Worm (Caenorhabditis elegans): ENCODE data around the gene lin-22.

The lin-22 gene

DNA sequence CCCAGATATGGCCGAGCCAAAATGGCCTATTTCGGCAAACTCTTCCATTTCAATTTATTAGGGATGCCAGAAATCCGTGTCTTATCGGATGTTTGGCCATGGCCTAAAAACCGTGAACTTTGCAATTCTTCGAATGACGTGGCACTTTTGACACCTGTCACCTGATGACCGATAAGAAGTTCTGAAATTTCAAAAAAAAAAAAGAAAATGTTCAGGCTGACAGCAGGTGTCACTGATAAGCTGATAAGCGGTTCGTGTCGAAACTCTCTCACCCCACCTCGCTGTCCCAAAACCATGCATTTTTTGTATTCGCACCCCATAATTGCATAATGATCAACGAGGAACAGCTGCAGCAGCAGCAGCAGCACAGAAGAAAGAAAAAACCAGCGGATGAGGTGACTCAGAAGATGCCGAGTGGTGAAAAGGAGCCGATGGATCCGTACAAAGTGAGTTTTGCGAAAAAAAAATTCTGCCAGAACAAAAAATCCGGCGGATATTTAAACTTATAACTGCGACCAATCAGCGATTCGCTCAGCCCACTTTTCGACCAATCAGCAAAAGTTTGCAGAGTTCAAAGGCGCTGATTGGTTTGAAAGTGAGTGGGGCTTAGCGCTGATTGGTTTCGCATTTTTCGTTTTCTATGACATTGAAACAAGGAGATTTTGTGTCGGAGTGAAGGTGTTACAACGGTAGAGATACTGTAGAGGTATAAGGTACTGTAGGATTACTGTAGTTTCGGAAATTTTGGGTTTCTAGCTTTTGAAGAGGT is 7.0 kb upstream of the lin-22 start, which contains the start of the genes Y54G2A.28 and vrp-1:
TSS of gene Y54G2A.28 (minus strand) at position 48 of the 769 bp plus-strand sequence.
TSS of gene vrp-1 (plus strand) at position 214 of the 769 bp plus-strand sequence.
- TF ChIP-seq dao-5 (tag; optimal IDR thresholded peaks at IDR 0.05) (no peak), him-1 (tag; optimal IDR thresholded peaks at IDR 0.05) (no peak), W03F9.2 (tag; optimal IDR thresholded peaks at IDR 0.05) (no peak)

DNA sequence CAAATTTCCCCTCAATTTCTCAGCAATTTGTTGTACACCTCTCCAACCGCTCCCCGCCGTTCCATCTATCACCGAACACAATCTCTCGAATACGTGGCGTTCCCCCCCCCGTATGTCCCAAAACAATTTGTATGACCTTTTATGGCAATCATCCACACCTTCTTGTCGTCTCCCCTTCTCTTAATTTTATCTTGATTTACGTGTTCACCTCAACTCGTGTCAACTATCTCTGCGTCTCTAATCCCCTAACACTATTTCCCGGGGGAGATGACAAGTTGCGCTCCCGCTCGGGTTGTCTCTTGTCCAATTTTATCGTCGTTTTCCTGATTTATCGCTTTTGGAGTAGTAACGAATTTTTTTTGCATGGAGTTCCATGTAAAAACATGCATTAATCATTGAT is 4.9 kb upstream of the lin-22 start:
- TF ChIP-seq him-1 (tag; optimal IDR thresholded peaks at IDR 0.05) (no peak), W03F9.2 (tag; optimal IDR thresholded peaks at IDR 0.05) (no peak), dao-5 (tag; optimal IDR thresholded peaks at IDR 0.05) (no peak)

DNA sequence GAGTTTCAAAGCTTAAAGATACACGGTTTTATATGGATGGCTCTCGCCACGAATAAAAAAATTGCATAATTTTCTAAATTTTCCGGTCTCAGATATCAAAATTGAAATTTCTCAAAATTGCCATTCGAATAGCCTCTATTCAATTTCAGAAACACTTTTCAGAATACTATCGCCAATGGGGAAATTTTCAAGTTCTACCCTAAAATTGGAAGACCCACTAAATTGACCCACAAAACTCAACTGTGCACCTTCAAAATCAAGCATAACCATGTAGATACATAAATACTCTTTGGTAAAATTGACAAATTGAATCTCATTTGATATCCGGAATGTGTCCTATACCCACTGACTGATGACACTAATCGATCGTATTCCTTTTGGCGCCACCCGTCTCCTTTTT is 3.3 kb upstream of the lin-22 start:
- TF ChIP-seq dao-5 (tag; optimal IDR thresholded peaks at IDR 0.05) = no peak
- no peak for TF ChIP-seq W03F9.2 (tag; optimal IDR thresholded peaks at IDR 0.05)
- no peak for TF ChIP-seq him-1 (tag; optimal IDR thresholded peaks at IDR 0.05)

DNA sequence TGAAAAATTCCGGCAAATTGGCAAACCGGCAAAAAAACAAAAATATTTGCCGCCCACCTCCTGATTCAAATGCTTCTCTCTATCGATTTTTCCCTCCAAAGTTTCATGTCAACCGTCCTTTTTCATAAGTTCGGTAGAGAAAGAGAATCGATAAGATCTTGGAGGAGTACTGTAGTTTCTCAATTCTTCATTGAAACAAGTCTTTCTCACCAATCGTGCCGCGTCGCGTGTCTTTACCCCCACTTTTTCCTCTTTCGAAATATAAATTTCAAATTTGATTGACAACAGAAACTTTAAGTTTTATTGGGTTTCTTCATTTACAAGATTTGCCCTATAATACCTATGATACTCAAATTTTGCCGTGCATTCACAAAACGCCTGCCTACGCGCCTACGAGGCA is 950 bp upstream of the lin-22 start:
- TF ChIP-seq W03F9.2 (tag; optimal IDR thresholded peaks at IDR 0.05) = no peak
- TF ChIP-seq him-1 (tag; optimal IDR thresholded peaks at IDR 0.05) = no peak
- no peak for TF ChIP-seq dao-5 (tag; optimal IDR thresholded peaks at IDR 0.05)

DNA sequence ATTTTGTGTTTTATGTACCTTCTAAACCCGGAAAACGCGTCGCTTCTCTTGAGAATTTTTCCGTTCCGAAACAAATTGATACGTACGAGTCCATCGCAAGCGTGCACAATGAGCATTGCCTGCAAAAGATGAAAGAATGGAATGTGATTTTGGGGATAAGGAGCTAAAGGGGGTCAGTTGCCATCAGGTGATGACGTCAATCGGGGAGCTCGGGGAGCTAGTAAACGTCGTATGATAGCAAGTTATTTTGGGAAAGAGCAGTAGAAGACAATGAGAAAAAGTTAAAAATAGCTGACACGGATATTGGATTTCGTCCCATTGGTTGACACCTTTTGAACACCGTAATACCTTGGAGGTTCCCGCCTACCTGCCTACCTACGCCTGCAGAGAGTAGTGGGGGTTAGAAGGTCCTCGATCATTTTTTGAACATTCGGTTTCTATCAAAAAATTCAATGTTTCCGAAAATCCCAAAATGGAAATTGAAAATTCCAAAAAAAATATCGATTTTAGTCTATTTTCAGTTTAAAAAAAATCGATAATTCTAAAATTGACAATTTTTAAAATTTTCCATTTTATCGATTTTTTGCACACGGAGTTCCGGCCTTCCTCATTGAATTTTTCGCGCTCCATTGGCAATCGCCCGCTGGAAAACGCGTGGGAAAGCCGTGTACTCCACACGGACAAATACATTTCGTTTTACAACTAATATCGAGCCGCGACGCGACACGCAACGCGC is 6.5 kb downstream of the lin-22 start:
- TF ChIP-seq W03F9.2 (tag; optimal IDR thresholded peaks at IDR 0.05) (no peak), dao-5 (tag; optimal IDR thresholded peaks at IDR 0.05) (no peak), him-1 (tag; optimal IDR thresholded peaks at IDR 0.05) (no peak)

DNA sequence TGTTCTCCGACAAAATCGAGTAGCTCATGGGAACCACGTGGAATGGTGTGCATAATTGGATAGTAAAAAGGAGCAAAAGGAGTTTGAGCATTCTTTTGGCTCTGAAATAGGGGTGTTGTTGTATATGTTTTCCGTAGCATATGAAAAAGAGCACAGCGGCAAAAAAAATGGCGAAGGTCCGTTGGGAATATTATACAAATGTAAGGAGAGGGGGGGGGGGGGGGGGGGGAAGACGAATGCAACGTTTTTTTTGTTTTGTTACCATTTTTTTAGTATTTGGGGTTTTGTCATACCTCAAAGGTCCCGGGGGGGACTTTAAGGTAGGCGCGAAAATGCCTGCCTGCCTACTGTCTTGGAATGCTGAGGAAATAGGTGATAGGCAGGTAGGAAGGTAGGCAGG is 9.3 kb downstream of the lin-22 start, which contains the start of gene ndnf-1:
TSS of gene ndnf-1 (minus strand) at position 101 of the 400 bp plus-strand sequence.
- TF ChIP-seq dao-5 (tag; optimal IDR thresholded peaks at IDR 0.05) = no peak
- TF ChIP-seq him-1 (tag; optimal IDR thresholded peaks at IDR 0.05) = no peak
- no peak for TF ChIP-seq W03F9.2 (tag; optimal IDR thresholded peaks at IDR 0.05)

DNA sequence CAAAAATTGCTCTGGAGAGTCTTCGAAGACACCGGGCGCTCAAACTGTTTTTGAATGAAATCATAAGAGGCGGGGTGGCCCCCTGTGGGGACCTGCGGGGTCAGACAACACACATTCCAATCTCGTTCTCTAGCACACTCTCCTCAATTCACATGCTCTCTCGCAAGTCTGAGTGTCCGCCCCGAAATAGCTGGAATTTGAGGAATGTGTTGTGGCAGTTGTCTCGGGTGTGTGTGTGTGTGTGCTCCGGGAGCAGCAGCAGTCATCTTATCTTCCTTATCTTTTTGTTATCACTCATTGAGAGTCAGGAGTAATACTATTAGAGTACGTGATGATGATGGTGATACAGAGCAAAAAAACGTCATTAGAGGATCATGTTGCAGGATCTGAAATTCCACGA is 10.3 kb downstream of the lin-22 start:
- TF ChIP-seq W03F9.2 (tag; optimal IDR thresholded peaks at IDR 0.05) = no peak
- TF ChIP-seq dao-5 (tag; optimal IDR thresholded peaks at IDR 0.05) = no peak
- no peak for TF ChIP-seq him-1 (tag; optimal IDR thresholded peaks at IDR 0.05)

DNA sequence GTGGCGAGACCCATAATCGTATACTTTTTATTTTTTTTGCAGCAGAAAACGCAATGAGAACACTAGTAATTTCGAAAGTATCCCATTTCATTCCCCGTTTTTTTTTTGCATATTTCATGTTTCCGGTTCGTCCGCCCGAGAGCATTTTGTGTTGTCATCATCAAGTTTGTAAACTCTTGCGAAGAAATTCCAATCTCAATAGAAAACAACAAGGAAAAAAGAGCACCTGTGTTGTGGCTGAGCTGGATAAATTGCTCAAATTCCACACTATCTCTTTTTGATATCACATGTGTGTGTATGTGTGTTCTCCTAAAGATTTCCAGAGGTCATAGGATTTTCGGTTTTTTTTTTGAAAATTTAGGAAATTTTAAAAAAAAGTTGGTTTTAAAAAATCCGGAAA is 12.5 kb downstream of the lin-22 start:
- TF ChIP-seq dao-5 (tag; optimal IDR thresholded peaks at IDR 0.05) (no peak), W03F9.2 (tag; optimal IDR thresholded peaks at IDR 0.05) (no peak)

DNA sequence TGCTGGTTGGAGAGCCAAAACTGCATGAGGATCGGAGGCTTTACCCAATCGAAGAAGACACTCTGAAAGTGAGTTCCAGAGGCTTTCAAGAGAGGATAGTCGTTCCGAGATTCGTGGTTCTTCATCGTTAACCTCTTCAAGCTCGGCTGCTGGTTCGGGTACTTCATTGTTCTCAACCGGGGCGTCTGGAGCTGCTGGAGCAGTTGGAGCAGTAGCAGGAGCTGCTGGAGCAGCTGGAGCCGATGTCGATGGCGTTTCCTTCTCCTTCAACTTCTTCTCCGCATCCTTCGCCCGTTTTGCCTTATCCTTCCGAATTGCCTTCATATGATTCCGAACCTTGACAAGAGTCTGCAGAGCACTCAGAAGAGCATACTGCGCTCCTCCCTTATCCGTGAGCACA is 15.8 kb downstream of the lin-22 start:
- TF ChIP-seq dao-5 (tag; optimal IDR thresholded peaks at IDR 0.05) (no peak), W03F9.2 (tag; optimal IDR thresholded peaks at IDR 0.05) (no peak), him-1 (tag; optimal IDR thresholded peaks at IDR 0.05) (no peak)

DNA sequence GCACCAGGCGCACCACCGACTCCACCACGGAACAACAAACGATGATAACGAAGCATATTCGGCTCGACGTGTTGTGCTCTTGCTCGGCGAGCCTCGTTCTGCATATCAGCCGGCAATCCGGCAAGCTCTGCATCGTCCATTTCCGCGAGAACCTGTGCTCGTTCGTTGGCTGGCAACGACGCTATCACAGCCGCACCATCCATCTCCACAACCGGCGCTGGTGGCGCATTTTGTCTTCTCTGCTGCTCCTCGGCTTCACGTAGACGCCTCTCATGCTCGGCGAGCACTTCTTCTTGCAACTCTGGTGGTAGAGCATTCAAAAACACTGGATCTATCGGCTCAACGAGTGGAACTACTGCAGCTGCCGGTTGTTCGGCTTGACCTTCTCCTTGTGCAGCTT is 18.4 kb downstream of the lin-22 start:
- TF ChIP-seq dao-5 (tag; optimal IDR thresholded peaks at IDR 0.05) = no peak
- no peak for TF ChIP-seq him-1 (tag; optimal IDR thresholded peaks at IDR 0.05)
- no peak for TF ChIP-seq W03F9.2 (tag; optimal IDR thresholded peaks at IDR 0.05)

DNA sequence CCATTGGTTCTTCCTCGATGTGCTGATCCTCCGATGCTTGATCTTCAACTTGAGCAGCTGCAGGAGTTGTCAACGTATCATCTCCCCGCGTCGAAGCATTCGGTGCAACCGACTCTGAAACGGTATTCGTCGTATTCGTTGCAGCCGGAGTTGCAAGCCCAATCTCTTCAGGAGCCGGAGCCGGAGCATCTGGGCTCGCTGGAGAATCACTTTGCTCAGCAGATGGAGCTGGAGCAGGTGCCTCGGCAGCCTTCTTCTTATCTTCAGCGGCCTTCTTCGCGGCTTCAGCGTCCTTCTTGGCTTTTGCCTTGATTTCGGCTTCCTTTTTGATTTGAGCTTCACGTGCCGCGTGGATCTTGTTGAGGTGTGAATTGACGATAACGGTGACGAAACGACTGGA is 19.2 kb downstream of the lin-22 start:
- no peak for TF ChIP-seq him-1 (tag; optimal IDR thresholded peaks at IDR 0.05)
- no peak for TF ChIP-seq W03F9.2 (tag; optimal IDR thresholded peaks at IDR 0.05)
- no peak for TF ChIP-seq dao-5 (tag; optimal IDR thresholded peaks at IDR 0.05)

DNA sequence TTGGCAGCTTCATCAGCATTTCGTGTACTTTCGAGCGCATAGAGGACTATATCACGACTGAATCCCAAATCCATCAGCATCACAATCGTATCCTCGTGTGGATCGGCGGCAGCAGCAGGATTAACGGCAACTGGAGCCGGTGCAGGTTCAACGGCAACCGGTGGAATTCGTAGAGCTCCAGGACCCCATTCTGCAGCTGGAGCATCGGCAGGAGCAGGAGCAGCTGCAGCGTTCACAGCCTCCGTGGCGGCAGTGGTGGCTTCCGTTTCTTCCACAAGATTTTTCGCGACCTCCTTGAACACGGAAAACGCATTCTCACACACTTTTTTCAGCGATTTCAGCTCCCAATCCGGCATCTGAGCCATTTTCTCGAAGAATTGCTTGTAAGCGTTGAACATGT is 24.6 kb downstream of the lin-22 start:
- TF ChIP-seq dao-5 (tag; optimal IDR thresholded peaks at IDR 0.05) = no peak
- TF ChIP-seq him-1 (tag; optimal IDR thresholded peaks at IDR 0.05) = no peak
- TF ChIP-seq W03F9.2 (tag; optimal IDR thresholded peaks at IDR 0.05) = no peak

DNA sequence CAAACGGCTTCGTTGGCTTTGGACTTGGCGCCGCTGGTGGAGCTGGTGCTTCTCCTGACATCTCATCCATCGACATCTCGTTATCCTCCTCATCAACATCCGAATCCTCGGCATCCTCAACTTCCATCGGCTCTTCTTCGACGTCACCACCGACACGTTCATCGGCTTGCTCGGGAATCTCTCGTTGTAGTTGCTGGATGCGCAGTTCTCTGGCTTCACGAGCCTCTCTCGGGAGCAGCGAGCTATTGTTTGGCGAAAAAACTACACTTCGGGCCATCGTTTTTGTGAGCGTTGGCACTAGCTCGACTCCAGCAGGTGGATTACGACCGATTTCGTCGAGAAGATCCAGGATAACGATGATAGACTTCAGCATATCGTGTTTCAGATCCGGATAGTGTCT is 26.5 kb downstream of the lin-22 start:
- no peak for TF ChIP-seq W03F9.2 (tag; optimal IDR thresholded peaks at IDR 0.05)
- no peak for TF ChIP-seq him-1 (tag; optimal IDR thresholded peaks at IDR 0.05)
- TF ChIP-seq dao-5 (tag; optimal IDR thresholded peaks at IDR 0.05) = no peak

DNA sequence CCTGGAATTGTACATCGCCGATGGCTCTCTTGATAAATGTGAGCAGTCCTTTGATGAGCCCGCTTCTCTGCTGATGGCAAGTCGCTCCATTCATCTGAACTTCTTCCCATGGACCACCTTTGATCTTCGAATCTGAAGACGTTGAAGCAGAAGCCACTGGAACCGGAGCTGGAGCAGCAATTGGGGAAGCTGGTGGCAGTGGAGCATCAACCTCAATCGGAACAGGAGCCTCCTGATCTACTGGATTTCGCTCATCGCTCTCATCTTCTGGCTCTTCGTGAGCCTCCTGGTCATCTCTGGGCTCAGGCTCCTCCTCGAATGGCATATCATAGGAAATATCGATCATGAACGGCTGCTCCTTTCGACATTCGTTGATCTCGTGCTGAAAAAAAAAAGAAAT is 27.4 kb downstream of the lin-22 start:
- TF ChIP-seq W03F9.2 (tag; optimal IDR thresholded peaks at IDR 0.05) (no peak), him-1 (tag; optimal IDR thresholded peaks at IDR 0.05) (no peak), dao-5 (tag; optimal IDR thresholded peaks at IDR 0.05) (no peak)
